Worm (Caenorhabditis elegans) whole organism, L3 larva: ENCODE measurements around the gene nhr-236.
A peak's percentile ranks its signal among the peaks of the same experiment; 100 is the strongest.

Experiments
- ceh-16 ChIP-seq: sonication (generic microtip); optimal IDR thresholded peaks from 2 replicates; lab custom pipeline; 2017; ENCODE audit warnings: missing biosample characterization, missing genetic modification characterization
- ceh-82 ChIP-seq: fragments of 150-350 bp; optimal IDR thresholded peaks from 2 replicates; lab custom pipeline; 2014; ENCODE audit warnings: missing biosample characterization, missing genetic modification characterization
- daf-12 ChIP-seq: fragments of 150-350 bp; optimal IDR thresholded peaks from 2 replicates; lab custom pipeline; 2014; ENCODE audit warnings: missing biosample characterization, missing genetic modification reagents, missing genetic modification characterization
- egl-5 ChIP-seq: fragments of 150-350 bp; optimal IDR thresholded peaks from 2 replicates; lab custom pipeline; 2017; ENCODE audit warnings: missing biosample characterization, missing genetic modification reagents, missing genetic modification characterization, inconsistent platforms
- elt-2 ChIP-seq: sonication (generic microtip); optimal IDR thresholded peaks from 2 replicates; lab custom pipeline; 2016; ENCODE audit warnings: missing genetic modification reagents, mild to moderate bottlenecking, missing genetic modification characterization, missing compliant biosample characterization
- mdl-1 ChIP-seq: fragments of 150-350 bp; optimal IDR thresholded peaks from 2 replicates; lab custom pipeline; 2014; ENCODE audit warnings: missing biosample characterization, missing genetic modification characterization
- nhr-25 ChIP-seq: sonication (generic microtip); optimal IDR thresholded peaks from 2 replicates; lab custom pipeline; 2017; ENCODE audit warnings: missing biosample characterization, missing genetic modification characterization
- pha-4 ChIP-seq: fragments of 150-350 bp; optimal IDR thresholded peaks from 2 replicates; lab custom pipeline; 2014; ENCODE audit warnings: missing biosample characterization, missing genetic modification reagents, missing genetic modification characterization
- pqm-1 ChIP-seq: fragments of 150-350 bp; optimal IDR thresholded peaks from 2 replicates; lab custom pipeline; 2017; ENCODE audit warnings: missing biosample characterization, missing genetic modification characterization, inconsistent platforms
- unc-62 ChIP-seq: fragments of 150-350 bp; sonication (generic microtip); optimal IDR thresholded peaks from 4 replicates; lab custom pipeline; 2014; ENCODE audit warnings: missing biosample characterization, missing genetic modification reagents, missing genetic modification characterization

- TF ChIP-seq pqm-1 (no peak), pha-4 (no peak), egl-5 (no peak), daf-12 (tag; lab: Kevin White, UChicago) (no peak), unc-62 (GFP tag; lab: Kevin White, UChicago) (no peak), mdl-1 (tag; lab: Kevin White, UChicago) (no peak), nhr-25 (tag; lab: Kevin White, UChicago) (no peak), ceh-16 (tag; lab: Kevin White, UChicago) (no peak), ceh-82 (no peak), elt-2 (tag; lab: Kevin White, UChicago) (peak; percentile 1)
These were observed 15.4 kb downstream of the nhr-236 start, which contains the start of gene vha-11 for ce11 chrIV:2313721-2314683.
